Fruit fly (Drosophila melanogaster) whole organism, pupa: ENCODE results near the gene ss.

Experiments
- CG10348 ChIP-seq: fragments of 200-800 bp; sonication (Bioruptor generic); IDR thresholded peaks from 2 replicates; pipeline ENCODE4 v1.3.6; 2022; ENCODE audit warnings: missing biosample characterization, missing genetic modification characterization
- CG12605 ChIP-seq: fragments of 200-800 bp; sonication (Bioruptor generic); IDR thresholded peaks from 2 replicates; pipeline ENCODE4 v1.3.6; 2022; ENCODE audit warnings: missing biosample characterization, missing genetic modification characterization
- CG13204 ChIP-seq: fragments of 200-800 bp; sonication (Bioruptor generic); optimal IDR thresholded peaks from 2 replicates; lab custom pipeline; 2018; ENCODE audit warnings: missing biosample characterization, mild to moderate bottlenecking, missing genetic modification characterization, moderate library complexity
- CG14655 ChIP-seq: fragments of 200-800 bp; sonication (Bioruptor generic); optimal IDR thresholded peaks from 3 replicates; lab custom pipeline; 2017; ENCODE audit warnings: mild to moderate bottlenecking, missing biosample characterization, missing genetic modification reagents, missing genetic modification characterization
- CG15710 ChIP-seq: fragments of 200-800 bp; sonication (Bioruptor generic); optimal IDR thresholded peaks from 2 replicates; lab custom pipeline; 2018; ENCODE audit warnings: missing biosample characterization, mild to moderate bottlenecking, missing genetic modification characterization, moderate library complexity
- CG17806 ChIP-seq: fragments of 200-800 bp; sonication (Bioruptor generic); optimal IDR thresholded peaks from 2 replicates; lab custom pipeline; 2018; ENCODE audit warnings: missing biosample characterization, mild to moderate bottlenecking, missing genetic modification characterization, moderate library complexity
- CG32121 ChIP-seq: fragments of 200-800 bp; sonication (Bioruptor generic); IDR thresholded peaks from 2 replicates; pipeline ENCODE4 v1.3.6; 2022; ENCODE audit warnings: missing biosample characterization, missing genetic modification characterization
- CG34367 ChIP-seq: fragments of 200-800 bp; sonication (Bioruptor generic); optimal IDR thresholded peaks from 2 replicates; lab custom pipeline; 2018; ENCODE audit warnings: missing biosample characterization, mild to moderate bottlenecking, missing genetic modification characterization
- CG4496 ChIP-seq: fragments of 200-800 bp; sonication (Bioruptor generic); IDR thresholded peaks from 3 replicates; pipeline ENCODE4 v1.3.6; 2022; ENCODE audit warnings: missing biosample characterization, missing genetic modification characterization
- CG8159 ChIP-seq: fragments of 200-800 bp; sonication (Bioruptor generic); optimal IDR thresholded peaks from 3 replicates; lab custom pipeline; 2018; ENCODE audit warnings: missing biosample characterization, mild to moderate bottlenecking, missing genetic modification characterization, moderate library complexity
- CG8301 ChIP-seq: fragments of 200-800 bp; sonication (Bioruptor generic); optimal IDR thresholded peaks from 2 replicates; lab custom pipeline; 2018; ENCODE audit warnings: missing biosample characterization, mild to moderate bottlenecking, missing genetic modification characterization
- CG9948 ChIP-seq: fragments of 200-800 bp; sonication (Bioruptor generic); optimal IDR thresholded peaks from 2 replicates; lab custom pipeline; 2018; ENCODE audit warnings: missing biosample characterization, mild to moderate bottlenecking, missing genetic modification characterization, moderate library complexity
- D1 ChIP-seq: fragments of 200-800 bp; sonication (Bioruptor generic); optimal IDR thresholded peaks from 2 replicates; lab custom pipeline; 2018; ENCODE audit warnings: missing biosample characterization, mild to moderate bottlenecking, missing genetic modification characterization, moderate library complexity
- EcR ChIP-seq: fragments of 200-800 bp; sonication (Bioruptor generic); optimal IDR thresholded peaks from 3 replicates; lab custom pipeline; 2019; ENCODE audit warnings: missing biosample characterization, missing genetic modification characterization, mild to moderate bottlenecking, moderate library complexity, missing genetic modification reagents
- Ets98B ChIP-seq: fragments of 200-800 bp; sonication (Bioruptor generic); IDR thresholded peaks from 2 replicates; pipeline ENCODE4 v1.3.6; 2022; ENCODE audit warnings: missing biosample characterization, missing genetic modification characterization
- Pif1A ChIP-seq: fragments of 200-800 bp; sonication (Bioruptor generic); optimal IDR thresholded peaks from 3 replicates; lab custom pipeline; 2016; ENCODE audit warnings: missing biosample characterization, missing genetic modification characterization
- Pif1B ChIP-seq: fragments of 200-800 bp; sonication (Bioruptor generic); optimal IDR thresholded peaks from 3 replicates; lab custom pipeline; 2016; ENCODE audit warnings: missing biosample characterization, missing genetic modification characterization
- Snoo ChIP-seq: fragments of 200-800 bp; sonication (Bioruptor generic); optimal IDR thresholded peaks from 3 replicates; lab custom pipeline; 2017; ENCODE audit warnings: missing biosample characterization, mild to moderate bottlenecking, missing genetic modification characterization, inconsistent platforms
- fd96Ca ChIP-seq: fragments of 200-800 bp; sonication (Bioruptor generic); IDR thresholded peaks from 3 replicates; pipeline ENCODE4 v1.3.6; 2022; ENCODE audit warnings: missing biosample characterization, missing genetic modification characterization
- gl ChIP-seq: fragments of 200-800 bp; sonication (Bioruptor generic); optimal IDR thresholded peaks from 2 replicates; lab custom pipeline; 2018; ENCODE audit warnings: missing biosample characterization, mild to moderate bottlenecking, missing genetic modification characterization
- rn ChIP-seq: fragments of 200-800 bp; sonication (Bioruptor generic); IDR thresholded peaks from 2 replicates; pipeline ENCODE4 v1.3.6; 2022; ENCODE audit warnings: missing biosample characterization, missing genetic modification characterization

Gene ss

dm6 chr3R:16336327-16337052, 67.0 kb downstream of the ss start:
- peak; percentile 34 for TF ChIP-seq Pif1B (GFP tag; lab: Kevin White, UChicago)
- 0 out of 3 replicates have a peak, but pooled peaks have one; percentile 21 for TF ChIP-seq CG4496 (GFP tag; lab: Robert Waterston, UW)
- TF ChIP-seq CG8159 (tag; lab: Kevin White, UChicago), result peak; percentile 33
- no peak for TF ChIP-seq rn (GFP tag; lab: Robert Waterston, UW)
- no peak for TF ChIP-seq CG13204 (GFP tag; lab: Kevin White, UChicago)
- peak; percentile 41 for TF ChIP-seq Pif1A
- TF ChIP-seq CG14655 (GFP tag; lab: Kevin White, UChicago), result peak; percentile 75
- TF ChIP-seq Snoo (tag; lab: Kevin White, UChicago), result peak; percentile 8
- TF ChIP-seq CG34367 (tag; lab: Kevin White, UChicago), result no peak
- no peak for TF ChIP-seq CG9948 (tag; lab: Kevin White, UChicago)
- TF ChIP-seq fd96Ca (GFP tag; lab: Robert Waterston, UW), result no peak
- peak; percentile 15 for TF ChIP-seq CG17806
- TF ChIP-seq CG8301 (tag; lab: Kevin White, UChicago), result peak; percentile 69

dm6 chr3R:16335438-16336073, 67.9 kb downstream of the ss start:
- TF ChIP-seq Pif1A, result no peak
- TF ChIP-seq CG9948 (tag; lab: Kevin White, UChicago), result no peak
- no peak for TF ChIP-seq gl (tag; lab: Kevin White, UChicago)
- no peak for TF ChIP-seq CG8159 (tag; lab: Kevin White, UChicago)
- no peak for TF ChIP-seq D1 (tag; lab: Kevin White, UChicago)
- no peak for TF ChIP-seq CG13204 (GFP tag; lab: Kevin White, UChicago)
- no peak for TF ChIP-seq CG34367 (tag; lab: Kevin White, UChicago)
- no peak for TF ChIP-seq rn (GFP tag; lab: Robert Waterston, UW)
- TF ChIP-seq CG8301 (tag; lab: Kevin White, UChicago), result no peak
- TF ChIP-seq CG15710 (tag; lab: Kevin White, UChicago), result no peak
- no peak for TF ChIP-seq CG32121 (GFP tag; lab: Robert Waterston, UW)

DNA sequence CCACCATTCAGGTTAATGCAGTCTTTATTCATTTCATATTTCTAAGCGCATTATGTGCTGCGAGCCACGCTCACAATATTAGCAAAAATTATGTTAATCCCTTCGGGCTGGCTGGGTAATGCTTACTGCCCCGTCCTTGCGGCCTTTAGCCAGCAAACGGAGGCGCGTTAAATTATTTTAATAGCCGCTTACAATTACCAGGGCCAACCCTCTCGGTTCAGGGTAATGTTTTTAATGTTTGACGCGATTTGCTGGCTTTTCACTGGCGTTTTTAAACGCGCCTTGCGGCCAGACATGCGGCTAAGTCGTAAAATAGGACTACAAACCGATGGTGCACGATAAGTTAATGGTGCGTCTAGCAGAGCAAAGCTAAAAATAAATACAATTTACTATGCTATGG, 68.7 kb downstream of the ss start:
- TF ChIP-seq EcR (no peak), fd96Ca (GFP tag; lab: Robert Waterston, UW) (no peak), CG15710 (tag; lab: Kevin White, UChicago) (no peak), CG13204 (GFP tag; lab: Kevin White, UChicago) (no peak), CG12605 (GFP tag; lab: Robert Waterston, UW) (no peak)

DNA sequence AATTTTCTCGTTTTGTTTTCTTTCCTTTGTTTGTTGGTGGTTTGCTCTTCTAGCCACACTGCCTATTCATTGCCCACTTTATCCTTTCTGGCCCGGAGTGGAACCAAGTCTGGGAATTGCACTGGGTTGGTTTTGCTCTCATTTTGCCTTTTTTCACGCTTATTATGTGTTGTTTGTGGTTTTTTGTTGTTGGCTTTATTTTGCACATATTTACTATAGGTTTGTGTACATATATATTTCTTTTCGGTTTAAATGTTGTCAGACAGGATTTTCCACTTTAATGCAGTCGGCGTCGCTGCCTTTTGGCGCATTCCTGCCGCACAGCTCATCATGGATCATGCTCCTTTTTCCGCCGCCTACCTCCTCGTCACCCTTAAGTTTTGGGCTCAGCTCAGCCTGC, 69.2 kb downstream of the ss start:
- TF ChIP-seq CG15710 (tag; lab: Kevin White, UChicago) (peak; percentile 36), D1 (tag; lab: Kevin White, UChicago) (no peak), CG13204 (GFP tag; lab: Kevin White, UChicago) (peak; percentile 57), CG17806 (peak; percentile 21), gl (tag; lab: Kevin White, UChicago) (peak; percentile 75), CG4496 (GFP tag; lab: Robert Waterston, UW) (no peak), CG9948 (tag; lab: Kevin White, UChicago) (peak; percentile 12), CG8159 (tag; lab: Kevin White, UChicago) (peak; percentile 24), EcR (peak; percentile 63), CG34367 (tag; lab: Kevin White, UChicago) (peak; percentile 15), Snoo (tag; lab: Kevin White, UChicago) (no peak), Ets98B (GFP tag; lab: Robert Waterston, UW) (no peak), fd96Ca (GFP tag; lab: Robert Waterston, UW) (no peak)

DNA sequence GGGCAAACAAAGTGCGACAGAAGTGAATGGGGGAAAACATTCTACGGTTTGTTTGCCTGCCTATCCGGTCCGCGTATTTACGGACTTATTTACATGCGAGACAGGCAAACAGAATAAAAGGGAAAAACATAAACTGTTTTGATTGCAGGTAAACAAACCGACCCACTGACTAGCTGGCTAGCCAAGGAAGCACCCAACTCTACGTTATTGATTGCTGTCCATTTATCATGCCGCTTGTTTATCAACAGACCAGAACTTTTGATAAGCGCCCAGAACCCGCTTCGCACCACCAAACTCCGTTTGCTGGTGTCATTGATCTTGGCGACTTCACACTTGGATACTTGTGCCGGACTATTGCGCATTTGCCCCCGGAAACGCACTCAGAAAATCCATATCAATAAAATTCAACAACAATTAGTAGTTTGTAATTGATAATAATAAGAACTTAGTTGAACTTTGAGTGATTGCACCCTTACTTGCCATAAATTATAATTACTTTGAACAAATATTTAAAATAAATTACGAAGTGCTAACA, 71.6 kb downstream of the ss start:
- TF ChIP-seq fd96Ca (GFP tag; lab: Robert Waterston, UW) (no peak), CG10348 (GFP tag; lab: Robert Waterston, UW) (no peak), CG13204 (GFP tag; lab: Kevin White, UChicago) (peak; percentile 48), Pif1A (peak; percentile 38), Pif1B (GFP tag; lab: Kevin White, UChicago) (no peak), CG4496 (GFP tag; lab: Robert Waterston, UW) (peak; percentile 23; the same call in 1 of the 3 replicates), gl (tag; lab: Kevin White, UChicago) (peak; percentile 63), CG9948 (tag; lab: Kevin White, UChicago) (no peak), CG15710 (tag; lab: Kevin White, UChicago) (peak; percentile 9), CG8159 (tag; lab: Kevin White, UChicago) (no peak), EcR (peak; percentile 76), CG34367 (tag; lab: Kevin White, UChicago) (peak; percentile 43), rn (GFP tag; lab: Robert Waterston, UW) (no peak), CG14655 (GFP tag; lab: Kevin White, UChicago) (peak; percentile 26), Ets98B (GFP tag; lab: Robert Waterston, UW) (peak; percentile 47), CG32121 (GFP tag; lab: Robert Waterston, UW) (no peak; the same call in 1 of the 2 replicates), CG17806 (no peak)
